Fruit fly (Drosophila melanogaster) whole organism, pupa: ENCODE results near the gene mRpL49.

Experiments
- CG13204 ChIP-seq: fragments of 200-800 bp; sonication (Bioruptor generic); optimal IDR thresholded peaks from 2 replicates; lab custom pipeline; 2018; ENCODE audit warnings: missing biosample characterization, mild to moderate bottlenecking, missing genetic modification characterization, moderate library complexity
- CG17806 ChIP-seq: fragments of 200-800 bp; sonication (Bioruptor generic); optimal IDR thresholded peaks from 2 replicates; lab custom pipeline; 2018; ENCODE audit warnings: missing biosample characterization, mild to moderate bottlenecking, missing genetic modification characterization, moderate library complexity
- CG34367 ChIP-seq: fragments of 200-800 bp; sonication (Bioruptor generic); optimal IDR thresholded peaks from 2 replicates; lab custom pipeline; 2018; ENCODE audit warnings: missing biosample characterization, mild to moderate bottlenecking, missing genetic modification characterization
- CG4496 ChIP-seq: fragments of 200-800 bp; sonication (Bioruptor generic); IDR thresholded peaks from 3 replicates; pipeline ENCODE4 v1.3.6; 2022; ENCODE audit warnings: missing biosample characterization, missing genetic modification characterization
- D1 ChIP-seq: fragments of 200-800 bp; sonication (Bioruptor generic); optimal IDR thresholded peaks from 2 replicates; lab custom pipeline; 2018; ENCODE audit warnings: missing biosample characterization, mild to moderate bottlenecking, missing genetic modification characterization, moderate library complexity
- fd96Ca ChIP-seq: fragments of 200-800 bp; sonication (Bioruptor generic); IDR thresholded peaks from 3 replicates; pipeline ENCODE4 v1.3.6; 2022; ENCODE audit warnings: missing biosample characterization, missing genetic modification characterization
- rn ChIP-seq: fragments of 200-800 bp; sonication (Bioruptor generic); IDR thresholded peaks from 2 replicates; pipeline ENCODE4 v1.3.6; 2022; ENCODE audit warnings: missing biosample characterization, missing genetic modification characterization

- 0 out of 3 replicates have a peak, but pooled peaks have one; percentile 20 for TF ChIP-seq fd96Ca
- TF ChIP-seq CG34367, result no peak
- no peak for TF ChIP-seq rn (GFP tag; lab: Robert Waterston, UW)
- TF ChIP-seq CG17806 (tag; lab: Kevin White, UChicago), result no peak
- no peak for TF ChIP-seq D1
- TF ChIP-seq CG13204, result no peak
- no peak for TF ChIP-seq CG4496 (GFP tag; lab: Robert Waterston, UW)
Measured at dm6 chrX:12903099-12903616, 3.7 kb upstream of the mRpL49 start, which contains the start of gene Flad1.
